Worm (Caenorhabditis elegans): ENCODE results near the gene col-128.

The col-128 gene

ce11 chrIV:11583906-11584378, 32.2 kb upstream of the col-128 start, which contains the start of gene F12F6.1:
Gene F12F6.1, plus strand, starts transcription at chrIV:11583956.
- 0 out of 2 replicates have a peak, but pooled peaks have one; percentile 37 for TF ChIP-seq ceh-45 (GFP tag; IDR thresholded peaks at IDR 0.05)
- TF ChIP-seq ceh-14 (tag; optimal IDR thresholded peaks at IDR 0.05): no peak
- no peak for TF ChIP-seq pha-2 (tag; optimal IDR thresholded peaks at IDR 0.05)
- TF ChIP-seq gmeb-2 (tag; optimal IDR thresholded peaks at IDR 0.05): no peak
- peak; percentile 20 for TF ChIP-seq elt-2 (tag; optimal IDR thresholded peaks at IDR 0.05)
- TF ChIP-seq ama-1 (optimal IDR thresholded peaks at IDR 0.05): no peak
- TF ChIP-seq sox-2 (GFP tag; IDR thresholded peaks at IDR 0.05): no peak
- TF ChIP-seq pqm-1 (tag; optimal IDR thresholded peaks at IDR 0.05): no peak
- peak; percentile 46 for TF ChIP-seq ceh-6 (GFP tag; optimal IDR thresholded peaks at IDR 0.05)
- TF ChIP-seq ttx-3 (tag; optimal IDR thresholded peaks at IDR 0.05): no peak
- no peak for TF ChIP-seq ahr-1 (tag; optimal IDR thresholded peaks at IDR 0.05)
- no peak for TF ChIP-seq ceh-24 (tag; optimal IDR thresholded peaks at IDR 0.05)
- no peak for TF ChIP-seq elt-4 (tag; optimal IDR thresholded peaks at IDR 0.05)
- TF ChIP-seq npax-4 (tag; optimal IDR thresholded peaks at IDR 0.05): no peak
- no peak for TF ChIP-seq ceh-22 (tag; optimal IDR thresholded peaks at IDR 0.05)
- TF ChIP-seq odd-2 (tag; optimal IDR thresholded peaks at IDR 0.05): no peak
- TF ChIP-seq ceh-31 (tag; optimal IDR thresholded peaks at IDR 0.05): peak; percentile 48
- no peak for TF ChIP-seq syd-9 (tag; optimal IDR thresholded peaks at IDR 0.05)
- TF ChIP-seq nfya-1 (tag; optimal IDR thresholded peaks at IDR 0.05): peak; percentile 40
- peak; percentile 65 for TF ChIP-seq tbx-2 (tag; optimal IDR thresholded peaks at IDR 0.05)
- no peak for TF ChIP-seq mec-3 (tag; optimal IDR thresholded peaks at IDR 0.05; ENCODE audit: borderline replicate concordance)
- TF ChIP-seq pha-4 (tag; optimal IDR thresholded peaks at IDR 0.05): no peak
- no peak for TF ChIP-seq madf-2 (tag; optimal IDR thresholded peaks at IDR 0.05)
- no peak for TF ChIP-seq ceh-48 (tag; optimal IDR thresholded peaks at IDR 0.05)
- TF ChIP-seq ceh-2 (tag; optimal IDR thresholded peaks at IDR 0.05): no peak
- TF ChIP-seq hlh-6 (tag; optimal IDR thresholded peaks at IDR 0.05): no peak
- no peak for TF ChIP-seq lim-6 (tag; optimal IDR thresholded peaks at IDR 0.05)
- peak; percentile 31 for TF ChIP-seq T23F11.4 (GFP tag; optimal IDR thresholded peaks at IDR 0.05)
- TF ChIP-seq ref-2 (tag; optimal IDR thresholded peaks at IDR 0.05): peak; percentile 15
- no peak for TF ChIP-seq C08G9.2 (tag; optimal IDR thresholded peaks at IDR 0.05)
- peak; percentile 17 for TF ChIP-seq nhr-232 (tag; optimal IDR thresholded peaks at IDR 0.05)
- TF ChIP-seq unc-3 (GFP tag; conservative IDR thresholded peaks at IDR 0.05): no peak
- no peak for TF ChIP-seq unc-3 (tag; optimal IDR thresholded peaks at IDR 0.05)
- TF ChIP-seq ztf-16 (tag; optimal IDR thresholded peaks at IDR 0.05): no peak

- peak; percentile 75 for TF ChIP-seq elt-2 (tag; optimal IDR thresholded peaks at IDR 0.05)
- no peak for TF ChIP-seq hlh-13 (GFP tag; optimal IDR thresholded peaks at IDR 0.05)
- TF ChIP-seq ceh-31 (tag; optimal IDR thresholded peaks at IDR 0.05): peak; percentile 25
Measured at ce11 chrIV:11582450-11583166, 30.8 kb upstream of the col-128 start.

- no peak for TF ChIP-seq ceh-19 (GFP tag; optimal IDR thresholded peaks at IDR 0.05)
- no peak for TF ChIP-seq sdc-2 (tag; optimal IDR thresholded peaks at IDR 0.05)
Measured at ce11 chrIV:11578492-11578891, 26.7 kb upstream of the col-128 start, which contains the start of gene rib-1. Gene rib-1, plus strand, starts transcription at chrIV:11578792.

- no peak for TF ChIP-seq nhr-11 (tag; optimal IDR thresholded peaks at IDR 0.05)
- TF ChIP-seq ceh-45 (GFP tag; IDR thresholded peaks at IDR 0.05): no peak
- no peak for TF ChIP-seq fax-1 (tag; optimal IDR thresholded peaks at IDR 0.05)
- no peak for TF ChIP-seq sdc-2 (tag; optimal IDR thresholded peaks at IDR 0.05)
- TF ChIP-seq hlh-6 (tag; optimal IDR thresholded peaks at IDR 0.05): no peak
- TF ChIP-seq npax-4 (tag; optimal IDR thresholded peaks at IDR 0.05): no peak
- no peak for TF ChIP-seq hlh-30 (tag; optimal IDR thresholded peaks at IDR 0.05; ENCODE audit: insufficient read depth)
- no peak for TF ChIP-seq odd-2 (tag; optimal IDR thresholded peaks at IDR 0.05)
- TF ChIP-seq unc-42 (tag; optimal IDR thresholded peaks at IDR 0.05): no peak
- TF ChIP-seq zip-5 (tag; optimal IDR thresholded peaks at IDR 0.05): no peak
- TF ChIP-seq ceh-19 (GFP tag; optimal IDR thresholded peaks at IDR 0.05): no peak
- TF ChIP-seq ceh-14 (tag; optimal IDR thresholded peaks at IDR 0.05): no peak
- TF ChIP-seq pha-2 (tag; optimal IDR thresholded peaks at IDR 0.05): no peak
- no peak for TF ChIP-seq pat-9 (tag; optimal IDR thresholded peaks at IDR 0.05)
- no peak for TF ChIP-seq C38D4.7 (GFP tag; optimal IDR thresholded peaks at IDR 0.05)
- no peak for TF ChIP-seq ceh-22 (tag; optimal IDR thresholded peaks at IDR 0.05)
- no peak for TF ChIP-seq rnt-1 (tag; optimal IDR thresholded peaks at IDR 0.05)
- TF ChIP-seq Y22D7AL.16 (tag; optimal IDR thresholded peaks at IDR 0.05): no peak
- no peak for TF ChIP-seq hlh-13 (GFP tag; optimal IDR thresholded peaks at IDR 0.05)
- no peak for TF ChIP-seq K09A11.1 (tag; optimal IDR thresholded peaks at IDR 0.05; ENCODE audit: insufficient read depth)
Measured at ce11 chrIV:11574331-11574730, 22.6 kb upstream of the col-128 start.
